Fruit fly (Drosophila melanogaster) whole organism, embryonic: ENCODE measurements around the gene Dr.

Experiments used
- ATbp ChIP-seq: fragments of 200-800 bp; sonication (Bioruptor generic); optimal IDR thresholded peaks from 2 replicates; lab custom pipeline; 2017; ENCODE audit warnings: missing biosample characterization, mild to moderate bottlenecking, missing genetic modification characterization, missing genetic modification reagents
- Awh ChIP-seq: fragments of 200-800 bp; sonication (Bioruptor generic); IDR thresholded peaks from 2 replicates; pipeline ENCODE4, ENCODE4 v1.3.6; 2022; ENCODE audit warnings: missing biosample characterization, missing genetic modification characterization
- CG10267 ChIP-seq: fragments of 200-800 bp; sonication (Bioruptor generic); optimal IDR thresholded peaks from 2 replicates; lab custom pipeline; 2018; ENCODE audit warnings: missing biosample characterization, mild to moderate bottlenecking, missing genetic modification characterization, moderate library complexity
- CG11247 ChIP-seq: fragments of 200-800 bp; sonication (Bioruptor generic); IDR thresholded peaks from 2 replicates; pipeline ENCODE4 v1.3.6; 2022; ENCODE audit warnings: missing biosample characterization, missing genetic modification characterization
- CG12104 ChIP-seq: fragments of 200-800 bp; sonication (Bioruptor generic); optimal IDR thresholded peaks from 3 replicates; lab custom pipeline; 2016; ENCODE audit warnings: missing biosample characterization, missing genetic modification characterization
- CG12155 ChIP-seq: fragments of 200-800 bp; sonication (Bioruptor generic); optimal IDR thresholded peaks from 3 replicates; lab custom pipeline; 2016; ENCODE audit warnings: missing biosample characterization, missing genetic modification characterization
- CG12391 ChIP-seq: fragments of 200-800 bp; sonication (Bioruptor generic); optimal IDR thresholded peaks from 3 replicates; lab custom pipeline; 2018; ENCODE audit warnings: missing biosample characterization, mild to moderate bottlenecking, missing genetic modification characterization, moderate library complexity
- CG13894 ChIP-seq: fragments of 200-800 bp; sonication (Bioruptor generic); optimal IDR thresholded peaks from 3 replicates; lab custom pipeline; 2018; ENCODE audit warnings: missing biosample characterization, mild to moderate bottlenecking, missing genetic modification characterization, moderate library complexity
- CG14710 ChIP-seq: fragments of 200-800 bp; sonication (Bioruptor generic); optimal IDR thresholded peaks from 3 replicates; lab custom pipeline; 2019; ENCODE audit warnings: missing biosample characterization, mild to moderate bottlenecking, missing genetic modification characterization, moderate library complexity
- CG1529 ChIP-seq: fragments of 200-800 bp; sonication (Bioruptor generic); optimal IDR thresholded peaks from 3 replicates; lab custom pipeline; 2018; ENCODE audit warnings: missing biosample characterization, missing genetic modification characterization
- CG15696 ChIP-seq: fragments of 200-800 bp; sonication (Bioruptor generic); optimal IDR thresholded peaks from 2 replicates; lab custom pipeline; 2019; ENCODE audit warnings: missing biosample characterization, mild to moderate bottlenecking, missing genetic modification characterization, moderate library complexity
- CG17359 ChIP-seq: fragments of 200-800 bp; sonication (Bioruptor generic); optimal IDR thresholded peaks from 3 replicates; lab custom pipeline; 2018; ENCODE audit warnings: missing biosample characterization, mild to moderate bottlenecking, missing genetic modification characterization, moderate library complexity
- CG2678 ChIP-seq: fragments of 200-800 bp; sonication (Bioruptor generic); optimal IDR thresholded peaks from 3 replicates; lab custom pipeline; 2019; ENCODE audit warnings: missing biosample characterization, mild to moderate bottlenecking, missing genetic modification characterization, moderate library complexity
- CG30431 ChIP-seq: fragments of 200-800 bp; sonication (Bioruptor generic); optimal IDR thresholded peaks from 2 replicates; lab custom pipeline; 2017; ENCODE audit warnings: missing biosample characterization, missing genetic modification characterization
- CG31441 ChIP-seq: fragments of 200-800 bp; sonication (Bioruptor generic); IDR thresholded peaks from 2 replicates; pipeline ENCODE4 v1.3.6; 2022; ENCODE audit warnings: missing biosample characterization, missing genetic modification characterization
- CG42726 ChIP-seq: fragments of 200-800 bp; sonication (Bioruptor generic); IDR thresholded peaks from 2 replicates; pipeline ENCODE4 v1.3.6; 2022; ENCODE audit warnings: missing biosample characterization, missing genetic modification characterization; ENCODE audit not compliant: partially characterized antibody
- CG6689 ChIP-seq: fragments of 200-800 bp; sonication (Bioruptor generic); IDR thresholded peaks from 2 replicates; pipeline ENCODE4 v1.3.6; 2022; ENCODE audit warnings: missing biosample characterization, missing genetic modification characterization
- CG6854 ChIP-seq: fragments of 200-800 bp; sonication (Bioruptor generic); optimal IDR thresholded peaks from 3 replicates; lab custom pipeline; 2017; ENCODE audit warnings: missing biosample characterization, mild to moderate bottlenecking, missing genetic modification characterization
- CG7271 ChIP-seq: fragments of 200-800 bp; sonication (Bioruptor generic); optimal IDR thresholded peaks from 2 replicates; lab custom pipeline; 2018; ENCODE audit warnings: missing biosample characterization, mild to moderate bottlenecking, missing genetic modification characterization, moderate library complexity
- CG7839 ChIP-seq: fragments of 200-800 bp; sonication (Bioruptor generic); optimal IDR thresholded peaks from 3 replicates; lab custom pipeline; 2018; ENCODE audit warnings: missing biosample characterization, mild to moderate bottlenecking, missing genetic modification characterization, moderate library complexity
- CG9727 ChIP-seq: fragments of 200-800 bp; sonication (Bioruptor generic); optimal IDR thresholded peaks from 3 replicates; lab custom pipeline; 2017; ENCODE audit warnings: missing biosample characterization, mild to moderate bottlenecking, missing genetic modification characterization
- Camta ChIP-seq: fragments of 200-800 bp; sonication (Bioruptor generic); optimal IDR thresholded peaks from 2 replicates; lab custom pipeline; 2016; ENCODE audit warnings: missing biosample characterization, missing genetic modification characterization
- D ChIP-seq, 2 experiments: fragments of 200-800 bp in 1 of 2; fragments of >200 bp in 1 of 2; sonication (Bioruptor generic) in 1 of 2; optimal IDR thresholded peaks; 2 replicates in 1 of 2; 3 replicates in 1 of 2; lab custom pipeline; 2017; ENCODE audit warnings: mild to moderate bottlenecking in 1 of 2, missing biosample characterization in 1 of 2, missing genetic modification characterization in 1 of 2, missing genetic modification reagents in 1 of 2
- Gug ChIP-seq: fragments of 200-800 bp; sonication (Bioruptor generic); IDR thresholded peaks from 4 replicates; pipeline ENCODE4 v1.3.6; 2022; ENCODE audit warnings: missing biosample characterization, missing genetic modification characterization
- HmgZ ChIP-seq: fragments of 200-800 bp; sonication (Bioruptor generic); optimal IDR thresholded peaks from 2 replicates; lab custom pipeline; 2018; ENCODE audit warnings: missing biosample characterization, mild to moderate bottlenecking, missing genetic modification characterization
- Hr3 ChIP-seq: fragments of 200-800 bp; sonication (Bioruptor generic); optimal IDR thresholded peaks from 3 replicates; lab custom pipeline; 2016; ENCODE audit warnings: missing biosample characterization, missing genetic modification characterization
- MTF-1 ChIP-seq: fragments of 200-800 bp; sonication (Bioruptor generic); optimal IDR thresholded peaks from 2 replicates; lab custom pipeline; 2018; ENCODE audit warnings: missing biosample characterization, mild to moderate bottlenecking, missing genetic modification characterization, borderline replicate concordance
- Max ChIP-seq: fragments of 200-800 bp; sonication (Bioruptor generic); optimal IDR thresholded peaks from 2 replicates; lab custom pipeline; 2016; ENCODE audit warnings: missing biosample characterization, mild to moderate bottlenecking, missing genetic modification characterization
- Oli ChIP-seq: fragments of 200-800 bp; sonication (Bioruptor generic); optimal IDR thresholded peaks from 2 replicates; lab custom pipeline; 2018; ENCODE audit warnings: missing biosample characterization, mild to moderate bottlenecking, missing genetic modification characterization, moderate library complexity
- Sox100B ChIP-seq: fragments of 200-800 bp; sonication (Bioruptor generic); optimal IDR thresholded peaks from 3 replicates; lab custom pipeline; 2018; ENCODE audit warnings: missing biosample characterization, mild to moderate bottlenecking, missing genetic modification characterization
- Xbp1 ChIP-seq: fragments of 200-800 bp; sonication (Bioruptor generic); optimal IDR thresholded peaks from 3 replicates; lab custom pipeline; 2016; ENCODE audit warnings: missing biosample characterization, mild to moderate bottlenecking, missing genetic modification characterization
- bcd ChIP-seq: fragments of 200-800 bp; sonication (Bioruptor generic); optimal IDR thresholded peaks from 2 replicates; lab custom pipeline; 2017; ENCODE audit warnings: missing biosample characterization, mild to moderate bottlenecking, missing genetic modification characterization
- cwo ChIP-seq: fragments of 200-800 bp; sonication (Bioruptor generic); optimal IDR thresholded peaks from 3 replicates; lab custom pipeline; 2017; ENCODE audit warnings: missing biosample characterization, missing genetic modification characterization, mild to moderate bottlenecking, moderate library complexity, missing genetic modification reagents
- dpn ChIP-seq, 2 experiments: fragments of 200-800 bp; sonication (Bioruptor generic); optimal IDR thresholded peaks; 3 replicates each; lab custom pipeline; 2016; ENCODE audit warnings: missing biosample characterization in 2 of 2, missing genetic modification characterization in 2 of 2
- fd96Cb ChIP-seq: fragments of 200-800 bp; sonication (Bioruptor generic); optimal IDR thresholded peaks from 2 replicates; lab custom pipeline; 2018; ENCODE audit warnings: missing biosample characterization, mild to moderate bottlenecking, missing genetic modification characterization, moderate library complexity
- hb ChIP-seq: fragments of 200-800 bp; sonication (Bioruptor generic); IDR thresholded peaks from 3 replicates; pipeline ENCODE4 v1.3.6; 2022; ENCODE audit warnings: missing biosample characterization, missing genetic modification characterization; ENCODE audit not compliant: partially characterized antibody
- her ChIP-seq: fragments of 200-800 bp; sonication (Bioruptor generic); optimal IDR thresholded peaks from 2 replicates; lab custom pipeline; 2016; ENCODE audit warnings: missing biosample characterization, missing genetic modification characterization
- jing ChIP-seq: fragments of 200-800 bp; sonication (Bioruptor generic); optimal IDR thresholded peaks from 2 replicates; lab custom pipeline; 2018; ENCODE audit warnings: missing biosample characterization, mild to moderate bottlenecking, missing genetic modification characterization
- lov ChIP-seq, 2 experiments: fragments of 200-800 bp in 1 of 2; fragments of >200 bp in 1 of 2; sonication (Bioruptor generic) in 1 of 2; IDR thresholded peaks in 1 of 2; optimal IDR thresholded peaks in 1 of 2; 2 replicates in 1 of 2; 3 replicates in 1 of 2; pipeline versions ENCODE4 v1.3.6 to Lab custom; 2017 to 2022; ENCODE audit warnings: missing biosample characterization in 1 of 2, missing genetic modification characterization in 1 of 2
- luna ChIP-seq: fragments of 200-800 bp; sonication (Bioruptor generic); optimal IDR thresholded peaks from 2 replicates; lab custom pipeline; 2016; ENCODE audit warnings: missing biosample characterization, missing genetic modification characterization
- prd ChIP-seq, 3 experiments: fragments of >200 bp in 2 of 3; fragments of 200-800 bp in 1 of 3; sonication (Bioruptor generic) in 1 of 3; optimal IDR thresholded peaks in 2 of 3; IDR thresholded peaks in 1 of 3; 2 replicates in 2 of 3; 3 replicates in 1 of 3; pipeline versions ENCODE4 v1.3.6 to Lab custom; 2017 to 2022; ENCODE audit warnings: missing biosample characterization in 1 of 3, missing genetic modification characterization in 1 of 3
- sens ChIP-seq: fragments of 200-800 bp; sonication (Bioruptor generic); peaks from one replicate; lab custom pipeline; 2016; ENCODE audit warnings: missing biosample characterization, missing genetic modification characterization
- seq ChIP-seq: fragments of 200-800 bp; sonication (Bioruptor generic); IDR thresholded peaks from 2 replicates; pipeline ENCODE4 v1.3.6; 2022; ENCODE audit warnings: missing biosample characterization, missing genetic modification characterization
- slbo ChIP-seq: fragments of 200-800 bp; sonication (Bioruptor generic); IDR thresholded peaks from 2 replicates; pipeline ENCODE4 v1.3.6; 2022; ENCODE audit warnings: missing biosample characterization, missing genetic modification characterization
- tap ChIP-seq: fragments of 200-800 bp; optimal IDR thresholded peaks from 3 replicates; lab custom pipeline; 2019; ENCODE audit warnings: missing biosample characterization, mild to moderate bottlenecking, missing genetic modification characterization, moderate library complexity
- tll ChIP-seq, 2 experiments: fragments of 200-800 bp in 1 of 2; fragments of >200 bp in 1 of 2; sonication (Bioruptor generic) in 1 of 2; optimal IDR thresholded peaks; 2 replicates each; lab custom pipeline; 2017 to 2019; ENCODE audit warnings: missing biosample characterization in 2 of 2, missing genetic modification characterization in 2 of 2, mild to moderate bottlenecking in 1 of 2, moderate library complexity in 1 of 2
- tx ChIP-seq: fragments of 200-800 bp; sonication (Bioruptor generic); optimal IDR thresholded peaks from 2 replicates; lab custom pipeline; 2016; ENCODE audit warnings: missing biosample characterization, missing genetic modification characterization
- zfh1 ChIP-seq: fragments of 200-800 bp; sonication (Bioruptor generic); IDR thresholded peaks from 3 replicates; pipeline ENCODE4 v1.3.6; 2022; ENCODE audit warnings: missing biosample characterization, missing genetic modification characterization

Dr gene

DNA sequence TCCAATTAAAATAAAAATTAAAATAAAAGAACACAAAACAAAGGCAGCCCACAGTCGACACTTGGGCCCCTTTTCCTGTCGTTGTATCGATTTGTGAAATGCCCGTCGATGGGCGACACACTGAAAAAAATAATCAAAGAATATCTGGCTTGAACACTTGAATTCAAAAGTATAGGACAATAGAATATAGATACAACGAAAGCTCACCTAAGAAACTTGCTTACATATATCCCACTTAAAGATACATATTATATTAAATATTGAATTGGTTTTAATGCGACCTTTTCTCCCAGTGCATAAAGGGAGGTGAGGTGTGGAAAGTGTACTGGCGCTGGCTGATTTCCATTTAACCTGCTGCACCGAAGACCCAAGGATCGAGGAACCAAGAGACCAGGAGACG is 34.0 kb upstream of the Dr start (continued):
- TF ChIP-seq bcd (GFP tag; lab: Kevin White, UChicago), result peak; percentile 29
- peak; percentile 59 for TF ChIP-seq CG12391 (tag; lab: Kevin White, UChicago)
- peak; percentile 53 for TF ChIP-seq CG31441 (GFP tag; lab: Robert Waterston, UW)
- no peak for TF ChIP-seq CG11247 (GFP tag; lab: Robert Waterston, UW)
- TF ChIP-seq Oli (tag; lab: Kevin White, UChicago), result peak; percentile 53
- TF ChIP-seq CG14710 (tag; lab: Kevin White, UChicago), result peak; percentile 76
- TF ChIP-seq seq (GFP tag; lab: Robert Waterston, UW), result peak; percentile 22; the same call in 1 of the 2 replicates
- no peak for TF ChIP-seq cwo
- peak; percentile 33 for TF ChIP-seq Sox100B (GFP tag; lab: Kevin White, UChicago)
- peak; percentile 28 for TF ChIP-seq MTF-1 (GFP tag; lab: Kevin White, UChicago)
- no peak for TF ChIP-seq luna
- TF ChIP-seq Hr3 (GFP tag; lab: Kevin White, UChicago), result peak; percentile 29
- TF ChIP-seq CG12104 (GFP tag; lab: Kevin White, UChicago), result peak; percentile 10
- TF ChIP-seq Xbp1 (GFP tag; lab: Kevin White, UChicago), result peak; percentile 6
- peak; percentile 75 for TF ChIP-seq CG10267 (tag; lab: Kevin White, UChicago)
- TF ChIP-seq slbo (GFP tag; lab: Robert Waterston, UW), result peak; percentile 18; the same call in 1 of the 2 replicates
- no peak for TF ChIP-seq her (GFP tag; lab: Kevin White, UChicago)
- TF ChIP-seq CG9727 (GFP tag; lab: Kevin White, UChicago), result peak; percentile 74
- TF ChIP-seq CG15696 (tag; lab: Kevin White, UChicago), result peak; percentile 83
- peak; percentile 93 for TF ChIP-seq sens (GFP tag; lab: Kevin White, UChicago)
- peak; percentile 58 for TF ChIP-seq tap (tag; lab: Kevin White, UChicago)
- TF ChIP-seq CG6689 (GFP tag; lab: Robert Waterston, UW), result peak; percentile 52
- TF ChIP-seq prd (optimal IDR thresholded peaks at IDR 0.05; lab: Kevin White, UChicago), result no peak
- peak; percentile 81 for TF ChIP-seq prd (GFP tag; IDR thresholded peaks at IDR 0.05; lab: Robert Waterston, UW)
- TF ChIP-seq CG2678 (tag; lab: Kevin White, UChicago), result peak; percentile 51
- TF ChIP-seq CG7271 (tag; lab: Kevin White, UChicago), result peak; percentile 54
- TF ChIP-seq CG6854 (GFP tag; lab: Kevin White, UChicago), result no peak
- no peak for TF ChIP-seq HmgZ (tag; lab: Kevin White, UChicago)
- no peak; the same call in 3 of the 4 replicates for TF ChIP-seq Gug (GFP tag; lab: Robert Waterston, UW)
- peak; percentile 50 for TF ChIP-seq CG17359 (tag; lab: Kevin White, UChicago)
- no peak for TF ChIP-seq CG42726 (GFP tag; lab: Robert Waterston, UW)
- no peak for TF ChIP-seq tx (GFP tag; lab: Kevin White, UChicago)
- TF ChIP-seq lov (optimal IDR thresholded peaks at IDR 0.05; lab: Kevin White, UChicago), result no peak
- peak; percentile 56; the same call in 1 of the 3 replicates for TF ChIP-seq lov (GFP tag; IDR thresholded peaks at IDR 0.05; lab: Robert Waterston, UW)
- TF ChIP-seq ATbp (GFP tag; lab: Kevin White, UChicago), result peak; percentile 4
- peak; percentile 34 for TF ChIP-seq jing (GFP tag; lab: Kevin White, UChicago)
- TF ChIP-seq CG7839 (tag; lab: Kevin White, UChicago), result peak; percentile 58
- peak; percentile 1 for TF ChIP-seq CG1529 (GFP tag; lab: Kevin White, UChicago)
- peak; percentile 13 for TF ChIP-seq Camta (GFP tag; lab: Kevin White, UChicago)
- TF ChIP-seq fd96Cb, result peak; percentile 76
- peak; percentile 7 for TF ChIP-seq CG12155 (GFP tag; lab: Kevin White, UChicago)
- no peak for TF ChIP-seq tll (GFP tag; optimal IDR thresholded peaks at IDR 0.05; lab: Kevin White, UChicago)
- TF ChIP-seq Max (GFP tag; lab: Kevin White, UChicago), result peak; percentile 7
- peak; percentile 75 for TF ChIP-seq zfh1 (GFP tag; lab: Robert Waterston, UW)
- no peak for TF ChIP-seq CG13894 (tag; lab: Kevin White, UChicago)
- no peak for TF ChIP-seq D (optimal IDR thresholded peaks at IDR 0.05; lab: Kevin White, UChicago)
- TF ChIP-seq D (GFP tag; optimal IDR thresholded peaks at IDR 0.05; lab: Kevin White, UChicago), result peak; percentile 65
- TF ChIP-seq hb, result no peak
- TF ChIP-seq dpn (GFP tag; optimal IDR thresholded peaks at IDR 0.05; lab: Kevin White, UChicago), result peak in 1 of 2 experiments; percentile 26
- peak; percentile 30 for TF ChIP-seq CG30431 (GFP tag; lab: Kevin White, UChicago)
- no peak; the same call in 1 of the 2 replicates for TF ChIP-seq Awh (GFP tag; lab: Robert Waterston, UW)
